Worm (Caenorhabditis elegans) whole organism, young adult: ENCODE data around the gene clec-162.

Source experiments
- C17E4.6 ChIP-seq: fragments of 200-800 bp; sonication (Bioruptor generic); IDR thresholded peaks from 2 replicates; pipeline ENCODE4 v1.3.6; 2022; ENCODE audit warnings: missing genetic modification reagents, missing genetic modification characterization, missing compliant biosample characterization
- D2030.7 ChIP-seq: fragments of 200-800 bp; sonication (Bioruptor generic); IDR thresholded peaks from 2 replicates; pipeline ENCODE4 v1.3.6; 2022; ENCODE audit warnings: missing genetic modification reagents, missing genetic modification characterization, missing compliant biosample characterization
- F37B4.10 ChIP-seq: fragments of 200-800 bp; sonication (Bioruptor generic); IDR thresholded peaks from 2 replicates; pipeline ENCODE4 v1.3.6; 2022; ENCODE audit warnings: missing genetic modification characterization, missing compliant biosample characterization
- F39B2.1 ChIP-seq: fragments of 200-800 bp; sonication (Bioruptor generic); IDR thresholded peaks from 2 replicates; pipeline ENCODE4 v1.3.6; 2022; ENCODE audit warnings: missing genetic modification reagents, missing genetic modification characterization, missing compliant biosample characterization
- F57C9.4 ChIP-seq: sonication (generic microtip); optimal IDR thresholded peaks from 2 replicates; lab custom pipeline; 2017; ENCODE audit warnings: mild to moderate bottlenecking, missing genetic modification characterization, missing compliant biosample characterization
- Y53G8AR.9 ChIP-seq: fragments of 200-800 bp; sonication (Bioruptor generic); conservative IDR thresholded peaks from 2 replicates; pipeline ENCODE4 v1.3.6; 2022; ENCODE audit warnings: missing genetic modification reagents, missing genetic modification characterization, missing compliant biosample characterization
- Y56A3A.18 ChIP-seq: fragments of 200-800 bp; sonication (Bioruptor generic); IDR thresholded peaks from 2 replicates; pipeline ENCODE4 v1.3.6; 2022; ENCODE audit warnings: missing genetic modification reagents, missing genetic modification characterization, missing compliant biosample characterization
- ama-1 ChIP-seq, 3 experiments: fragments of 150-350 bp in 1 of 3; sonication (generic microtip) in 2 of 3; optimal IDR thresholded peaks; 2 replicates each; lab custom pipeline; 2014 to 2018; ENCODE audit warnings: missing biosample characterization in 2 of 3, missing genetic modification characterization in 2 of 3, missing genetic modification reagents in 2 of 3
- athp-1 ChIP-seq: sonication (generic microtip); optimal IDR thresholded peaks from 2 replicates; lab custom pipeline; 2017; ENCODE audit warnings: mild to moderate bottlenecking, missing genetic modification characterization, missing compliant biosample characterization
- dpl-1 ChIP-seq: fragments of 150-350 bp; optimal IDR thresholded peaks from 2 replicates; lab custom pipeline; 2014; ENCODE audit warnings: missing biosample characterization, missing genetic modification reagents, missing genetic modification characterization
- egl-18 ChIP-seq: fragments of 200-800 bp; sonication (Bioruptor generic); IDR thresholded peaks from 2 replicates; pipeline ENCODE4 v1.3.6; 2022; ENCODE audit warnings: missing genetic modification reagents, missing genetic modification characterization, missing compliant biosample characterization
- fkh-3 ChIP-seq: sonication (generic microtip); optimal IDR thresholded peaks from 2 replicates; lab custom pipeline; 2016; ENCODE audit warnings: mild to moderate bottlenecking, missing genetic modification characterization, missing compliant biosample characterization
- him-1 ChIP-seq: sonication (generic microtip); optimal IDR thresholded peaks from 2 replicates; lab custom pipeline; 2016; ENCODE audit warnings: missing genotype, missing genetic modification reagents, missing genetic modification characterization, missing compliant biosample characterization
- hlh-26 ChIP-seq: fragments of 200-800 bp; sonication (Bioruptor generic); conservative IDR thresholded peaks from 2 replicates; pipeline ENCODE4 v1.3.6; 2022; ENCODE audit warnings: missing genetic modification reagents, missing genetic modification characterization, missing compliant biosample characterization
- lag-1 ChIP-seq: fragments of 200-800 bp; sonication (Bioruptor generic); IDR thresholded peaks from 2 replicates; pipeline ENCODE4 v1.3.6; 2022; ENCODE audit warnings: missing genetic modification reagents, missing genetic modification characterization, missing compliant biosample characterization
- madf-6 ChIP-seq: fragments of 200-800 bp; sonication (Bioruptor generic); IDR thresholded peaks from 2 replicates; pipeline ENCODE4 v1.3.6; 2022; ENCODE audit warnings: missing genetic modification reagents, missing genetic modification characterization, missing compliant biosample characterization
- mes-4 ChIP-seq: sonication (generic microtip); optimal IDR thresholded peaks from 2 replicates; lab custom pipeline; 2016; ENCODE audit warnings: missing genotype, missing genetic modification characterization, missing compliant biosample characterization
- nfya-1 ChIP-seq: sonication (generic microtip); optimal IDR thresholded peaks from 2 replicates; lab custom pipeline; 2017; ENCODE audit warnings: antibody characterized with exemption, missing compliant biosample characterization, missing genetic modification characterization, borderline replicate concordance; ENCODE audit not compliant: insufficient read depth
- nfyb-1 ChIP-seq: fragments of 200-800 bp; sonication (Bioruptor generic); IDR thresholded peaks from 2 replicates; pipeline ENCODE4 v1.3.6; 2022; ENCODE audit warnings: missing genetic modification reagents, missing genetic modification characterization, missing compliant biosample characterization
- nhr-80 ChIP-seq: sonication (generic microtip); optimal IDR thresholded peaks from 2 replicates; lab custom pipeline; 2016; ENCODE audit warnings: missing genetic modification characterization, missing compliant biosample characterization
- nhr-90 ChIP-seq: sonication (generic microtip); optimal IDR thresholded peaks from 2 replicates; lab custom pipeline; 2016; ENCODE audit warnings: missing genotype, mild to moderate bottlenecking, missing genetic modification characterization, missing compliant biosample characterization
- pha-4 ChIP-seq: fragments of 150-350 bp; sonication (generic microtip); optimal IDR thresholded peaks from 2 replicates; lab custom pipeline; 2014; ENCODE audit warnings: missing biosample characterization, missing genetic modification reagents, missing genetic modification characterization
- rcor-1 ChIP-seq: fragments of 200-800 bp; sonication (Bioruptor generic); IDR thresholded peaks from 2 replicates; pipeline ENCODE4 v1.3.6; 2022; ENCODE audit warnings: missing genetic modification reagents, missing genetic modification characterization, missing compliant biosample characterization
- rec-8 ChIP-seq, 2 experiments: sonication (generic microtip); optimal IDR thresholded peaks; 2 replicates each; lab custom pipeline; 2016; ENCODE audit warnings: mild to moderate bottlenecking in 2 of 2, missing genetic modification characterization in 2 of 2, missing genetic modification reagents in 2 of 2, missing genotype in 2 of 2, missing biosample characterization in 1 of 2, missing compliant biosample characterization in 1 of 2, moderate library complexity in 1 of 2
- rpc-1 ChIP-seq, 2 experiments: fragments of 150-350 bp in 1 of 2; sonication (generic microtip) in 1 of 2; optimal IDR thresholded peaks; 2 replicates each; lab custom pipeline; 2014 to 2018; ENCODE audit warnings: missing biosample characterization in 1 of 2, missing genetic modification characterization in 1 of 2, missing genetic modification reagents in 1 of 2, missing genotype in 1 of 2
- sdz-38 ChIP-seq: sonication (generic microtip); optimal IDR thresholded peaks from 2 replicates; lab custom pipeline; 2016; ENCODE audit warnings: missing genotype, missing genetic modification characterization, missing compliant biosample characterization
- snpc-1.1 ChIP-seq: sonication (generic microtip); optimal IDR thresholded peaks from 2 replicates; lab custom pipeline; 2017; ENCODE audit warnings: missing genetic modification characterization, mild to moderate bottlenecking, missing compliant biosample characterization, antibody characterized with exemption, moderate library complexity, missing genotype, missing genetic modification reagents; ENCODE audit not compliant: insufficient read depth
- snpc-1.3 ChIP-seq: sonication (generic microtip); optimal IDR thresholded peaks from 2 replicates; lab custom pipeline; 2017; ENCODE audit warnings: missing genetic modification characterization, mild to moderate bottlenecking, missing compliant biosample characterization, antibody characterized with exemption, moderate library complexity, missing genotype, missing genetic modification reagents; ENCODE audit not compliant: insufficient read depth
- snpc-3.4 ChIP-seq: sonication (generic microtip); optimal IDR thresholded peaks from 2 replicates; lab custom pipeline; 2017; ENCODE audit warnings: missing genetic modification characterization, mild to moderate bottlenecking, missing compliant biosample characterization, antibody characterized with exemption, moderate library complexity, missing genotype, missing genetic modification reagents
- tlf-1 ChIP-seq: fragments of 200-800 bp; sonication (Bioruptor generic); optimal IDR thresholded peaks from 2 replicates; lab custom pipeline; 2018; ENCODE audit warnings: mild to moderate bottlenecking, missing genetic modification characterization, missing compliant biosample characterization
- xnd-1 ChIP-seq: sonication (generic microtip); optimal IDR thresholded peaks from 2 replicates; lab custom pipeline; 2016; ENCODE audit warnings: missing genotype, missing genetic modification reagents, missing genetic modification characterization, missing compliant biosample characterization
- ztf-22 ChIP-seq: fragments of 200-800 bp; sonication (Bioruptor generic); optimal IDR thresholded peaks from 2 replicates; lab custom pipeline; 2018; ENCODE audit warnings: mild to moderate bottlenecking, missing genetic modification characterization, moderate library complexity, missing compliant biosample characterization
- ztf-25 ChIP-seq: fragments of 200-800 bp; sonication (Bioruptor generic); IDR thresholded peaks from 2 replicates; pipeline ENCODE4 v1.3.6; 2022; ENCODE audit warnings: missing genetic modification reagents, missing genetic modification characterization, missing compliant biosample characterization
- ztf-26 ChIP-seq: sonication (generic microtip); optimal IDR thresholded peaks from 2 replicates; lab custom pipeline; 2017; ENCODE audit warnings: missing genetic modification characterization, missing compliant biosample characterization

clec-162 gene

DNA sequence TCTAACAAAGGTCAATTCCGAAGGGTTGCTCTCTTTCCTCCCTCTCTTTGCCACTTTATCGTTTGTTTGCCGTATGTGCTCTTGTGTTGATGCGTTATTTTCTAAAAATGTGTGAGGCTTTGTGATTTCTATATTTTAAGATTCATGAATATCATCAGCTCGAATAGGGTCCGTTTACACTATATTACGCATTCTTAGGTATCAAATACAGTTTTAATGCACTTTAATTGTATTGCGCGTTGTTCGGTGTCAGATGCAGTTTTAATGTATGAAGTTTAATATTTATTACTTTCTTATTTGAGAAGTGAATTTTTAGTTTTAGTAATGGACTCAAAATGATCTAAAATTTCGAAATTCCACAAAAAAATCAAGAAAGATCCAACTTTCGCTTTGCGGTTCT is 28.6 kb downstream of the clec-162 start, which contains the start of gene bud-31 (continued):
- TF ChIP-seq ama-1 (optimal IDR thresholded peaks at IDR 0.05; lab: Kevin White, UChicago) (no peak), ama-1 (GFP tag; optimal IDR thresholded peaks at IDR 0.05; lab: Kevin White, UChicago) (no peak), madf-6 (GFP tag; lab: Robert Waterston, UW) (no peak), Y53G8AR.9 (no peak)

DNA sequence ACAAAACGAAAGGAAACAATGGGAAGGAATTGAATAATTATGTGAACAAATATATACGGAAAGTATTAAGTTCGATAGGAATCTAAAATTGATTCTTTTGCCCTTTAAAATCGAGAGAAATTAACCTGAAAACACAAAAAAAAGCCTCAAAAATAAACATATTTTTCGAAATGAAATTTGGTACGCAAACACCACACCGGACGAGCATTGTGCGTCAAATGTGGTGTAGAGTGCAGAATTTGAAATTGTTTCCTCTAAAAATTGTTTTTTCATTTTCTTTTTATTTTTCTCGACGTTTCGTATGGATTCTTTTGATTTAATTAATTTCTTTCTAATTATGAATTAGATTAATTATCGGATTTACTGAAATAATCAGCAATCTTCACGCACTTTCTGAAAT is 29.6 kb downstream of the clec-162 start:
- TF ChIP-seq snpc-1.1 (tag; lab: Kevin White, UChicago) (peak; percentile 25), C17E4.6 (GFP tag; lab: Robert Waterston, UW) (no peak), snpc-1.3 (tag; lab: Kevin White, UChicago) (peak; percentile 33), snpc-3.4 (tag; lab: Kevin White, UChicago) (peak; percentile 7)

DNA sequence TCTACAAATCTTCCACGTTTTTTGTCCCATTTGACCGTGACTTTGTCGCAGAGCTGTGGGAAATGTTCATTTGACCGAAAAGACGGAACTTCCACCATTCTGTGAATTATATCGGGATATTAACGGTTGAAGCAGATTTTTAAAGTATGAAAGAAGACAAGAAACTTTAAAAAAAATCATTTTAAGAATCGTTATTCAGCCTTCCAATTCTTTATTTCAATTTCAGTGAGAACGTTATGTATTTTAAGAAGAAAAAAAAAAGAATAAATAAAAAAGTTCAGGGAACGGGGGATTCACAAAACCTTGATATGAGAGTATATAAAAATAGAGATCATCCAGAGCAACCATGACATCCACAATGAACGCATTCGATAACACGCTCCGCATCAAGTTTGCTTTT is 30.5 kb downstream of the clec-162 start, which contains the start of gene set-3:
TSS of gene set-3 (minus strand) at position 101 of the 400 bp plus-strand sequence.
- TF ChIP-seq ztf-26 (tag; lab: Kevin White, UChicago): no peak
- TF ChIP-seq rcor-1 (GFP tag; lab: Robert Waterston, UW): 0 out of 2 replicates have a peak, but pooled peaks have one; percentile 9
- TF ChIP-seq hlh-26 (GFP tag; lab: Robert Waterston, UW): no peak

ce11 chrIII:9690044-9690443 is 35.0 kb downstream of the clec-162 start, which contains the start of gene best-5:
best-5 (minus strand) TSS chrIII:9690253.
- TF ChIP-seq nhr-80 (tag; lab: Kevin White, UChicago) (peak; percentile 8), rec-8 (tag; optimal IDR thresholded peaks at IDR 0.05; lab: Kevin White, UChicago) (no peak)

ce11 chrIII:9689377-9689776 is 35.6 kb downstream of the clec-162 start:
- TF ChIP-seq F39B2.1: no peak
- TF ChIP-seq mes-4: no peak
- no peak for TF ChIP-seq D2030.7 (GFP tag; lab: Robert Waterston, UW)
- no peak for TF ChIP-seq tlf-1 (GFP tag; lab: Kevin White, UChicago)
- TF ChIP-seq xnd-1 (tag; lab: Kevin White, UChicago): no peak
- TF ChIP-seq, all 124 proteins: peak for 0

ce11 chrIII:9685959-9686358 is 39.1 kb downstream of the clec-162 start, which contains the start of gene C07A9.10:
C07A9.10 (minus strand) TSS chrIII:9686059.
- TF ChIP-seq egl-18 (GFP tag; lab: Robert Waterston, UW) (no peak), athp-1 (no peak), F57C9.4 (tag; lab: Kevin White, UChicago) (no peak), nfyb-1 (GFP tag; lab: Robert Waterston, UW) (no peak), nfya-1 (no peak), dpl-1 (GFP tag; lab: Kevin White, UChicago) (no peak), Y56A3A.18 (no peak), pha-4 (tag; lab: Kevin White, UChicago) (no peak), lag-1 (no peak), him-1 (tag; lab: Kevin White, UChicago) (no peak), ztf-25 (GFP tag; lab: Robert Waterston, UW) (no peak), hlh-26 (GFP tag; lab: Robert Waterston, UW) (no peak), F37B4.10 (GFP tag; lab: Robert Waterston, UW) (no peak), ztf-22 (no peak), fkh-3 (tag; lab: Kevin White, UChicago) (no peak), D2030.7 (GFP tag; lab: Robert Waterston, UW) (no peak), sdz-38 (no peak), rpc-1 (optimal IDR thresholded peaks at IDR 0.05; lab: Kevin White, UChicago) (no peak), rpc-1 (tag; optimal IDR thresholded peaks at IDR 0.05; lab: Kevin White, UChicago) (no peak), nhr-90 (tag; lab: Kevin White, UChicago) (no peak)
